Worm (Caenorhabditis elegans) whole organism, L4 larva: ENCODE results near the gene rnf-121.

ENCODE experiments used
- D1046.2 ChIP-seq: fragments of 200-800 bp; sonication (Bioruptor generic); IDR thresholded peaks from 2 replicates; pipeline ENCODE4 v1.3.6; 2022; ENCODE audit warnings: missing genetic modification characterization, missing compliant biosample characterization
- F37D6.2 ChIP-seq: sonication (generic microtip); optimal IDR thresholded peaks from 2 replicates; lab custom pipeline; 2016; ENCODE audit warnings: mild to moderate bottlenecking, missing genetic modification characterization, missing compliant biosample characterization
- F44E2.7 ChIP-seq: fragments of 200-800 bp; sonication (Bioruptor generic); IDR thresholded peaks from 2 replicates; pipeline ENCODE4 v2.1.2; 2022; ENCODE audit warnings: missing genetic modification characterization, missing compliant biosample characterization
- T26A8.4 ChIP-seq: fragments of 200-800 bp; sonication (Bioruptor generic); IDR thresholded peaks from 2 replicates; pipeline ENCODE4 v1.3.6; 2022; ENCODE audit warnings: missing genetic modification characterization, missing compliant biosample characterization
- Y105C5A.15 ChIP-seq: fragments of 200-800 bp; sonication (Bioruptor generic); IDR thresholded peaks from 2 replicates; pipeline ENCODE4 v1.3.6; 2022; ENCODE audit warnings: missing genetic modification characterization, missing compliant biosample characterization
- Y48G9A.11 ChIP-seq: fragments of 200-800 bp; sonication (Bioruptor generic); IDR thresholded peaks from 2 replicates; pipeline ENCODE4 v1.3.6; 2022; ENCODE audit warnings: missing genetic modification reagents, missing genetic modification characterization, missing compliant biosample characterization
- ZK546.5 ChIP-seq, 2 experiments: sonication (generic microtip); optimal IDR thresholded peaks; 2 replicates each; lab custom pipeline; 2017; ENCODE audit warnings: missing biosample characterization in 2 of 2, missing genetic modification characterization in 2 of 2
- attf-4 ChIP-seq: sonication (generic microtip); optimal IDR thresholded peaks from 3 replicates; lab custom pipeline; 2017; ENCODE audit warnings: missing biosample characterization, missing genetic modification characterization
- ceh-44 ChIP-seq: fragments of 200-800 bp; sonication (Bioruptor generic); IDR thresholded peaks from 2 replicates; pipeline ENCODE4 v1.3.6; 2022; ENCODE audit warnings: missing genetic modification reagents, missing genetic modification characterization, missing compliant biosample characterization
- ceh-62 ChIP-seq: sonication (generic microtip); optimal IDR thresholded peaks from 2 replicates; lab custom pipeline; 2017; ENCODE audit warnings: missing biosample characterization, missing genetic modification characterization
- cey-2 ChIP-seq: sonication (generic microtip); optimal IDR thresholded peaks from 3 replicates; lab custom pipeline; 2017; ENCODE audit warnings: missing genetic modification characterization, mild to moderate bottlenecking, missing compliant biosample characterization, antibody characterized with exemption, borderline replicate concordance; ENCODE audit not compliant: insufficient read depth
- daf-16 ChIP-seq, 3 experiments: sonication (generic microtip); optimal IDR thresholded peaks; 2 replicates each; lab custom pipeline; 2016 to 2017; ENCODE audit warnings: missing genetic modification characterization in 3 of 3, missing genetic modification reagents in 3 of 3, mild to moderate bottlenecking in 2 of 3, missing compliant biosample characterization in 2 of 3, missing biosample characterization in 1 of 3, moderate library complexity in 1 of 3
- daf-19 ChIP-seq: fragments of 200-800 bp; sonication (Bioruptor generic); conservative IDR thresholded peaks from 2 replicates; pipeline ENCODE4 v1.3.6; 2022; ENCODE audit warnings: missing genetic modification characterization, missing compliant biosample characterization
- dmd-6 ChIP-seq: fragments of 200-800 bp; sonication (Bioruptor generic); IDR thresholded peaks from 2 replicates; pipeline ENCODE4 v1.3.6; 2022; ENCODE audit warnings: missing genetic modification reagents, missing genetic modification characterization, missing compliant biosample characterization
- dmd-9 ChIP-seq: fragments of 200-800 bp; sonication (Bioruptor generic); IDR thresholded peaks from 2 replicates; pipeline ENCODE4 v1.3.6; 2022; ENCODE audit warnings: missing genetic modification reagents, missing genetic modification characterization, missing compliant biosample characterization
- duxl-1 ChIP-seq: sonication (generic microtip); optimal IDR thresholded peaks from 2 replicates; lab custom pipeline; 2016; ENCODE audit warnings: mild to moderate bottlenecking, missing genetic modification characterization, moderate library complexity, missing compliant biosample characterization; ENCODE audit not compliant: poor library complexity
- fkh-10 ChIP-seq: fragments of 150-350 bp; optimal IDR thresholded peaks from 2 replicates; lab custom pipeline; 2014; ENCODE audit warnings: missing biosample characterization, missing genetic modification reagents, missing genetic modification characterization
- hif-1 ChIP-seq, 2 experiments: sonication (generic microtip); optimal IDR thresholded peaks; 2 replicates each; lab custom pipeline; 2016 to 2017; ENCODE audit warnings: missing compliant biosample characterization in 2 of 2, missing genetic modification characterization in 2 of 2, missing genetic modification reagents in 2 of 2, missing genotype in 2 of 2, mild to moderate bottlenecking in 1 of 2
- hlh-11 ChIP-seq: fragments of 200-800 bp; sonication (Bioruptor generic); optimal IDR thresholded peaks from 2 replicates; lab custom pipeline; 2018; ENCODE audit warnings: mild to moderate bottlenecking, missing genetic modification characterization, missing compliant biosample characterization
- hlh-30 ChIP-seq: sonication (generic microtip); optimal IDR thresholded peaks from 2 replicates; lab custom pipeline; 2017; ENCODE audit warnings: antibody characterized with exemption, mild to moderate bottlenecking, missing genetic modification characterization, missing compliant biosample characterization; ENCODE audit not compliant: insufficient read depth
- hmg-1.1 ChIP-seq: fragments of 200-800 bp; sonication (Bioruptor generic); IDR thresholded peaks from 2 replicates; pipeline ENCODE4 v1.3.6; 2022; ENCODE audit warnings: missing genetic modification reagents, missing genetic modification characterization, missing compliant biosample characterization
- jun-1 ChIP-seq: fragments of 150-350 bp; optimal IDR thresholded peaks from 2 replicates; lab custom pipeline; 2014; ENCODE audit warnings: missing biosample characterization, missing genetic modification reagents, missing genetic modification characterization
- lim-7 ChIP-seq: fragments of 200-800 bp; sonication (Bioruptor generic); IDR thresholded peaks from 2 replicates; pipeline ENCODE4 v1.3.6; 2022; ENCODE audit warnings: missing genetic modification characterization, missing compliant biosample characterization
- lin-1 ChIP-seq: fragments of 200-800 bp; sonication (Bioruptor generic); IDR thresholded peaks from 2 replicates; pipeline ENCODE4 v1.3.6; 2022; ENCODE audit warnings: missing genetic modification reagents, missing genetic modification characterization, missing compliant biosample characterization
- lin-13 ChIP-seq: fragments of 150-350 bp; optimal IDR thresholded peaks from 2 replicates; lab custom pipeline; 2014; ENCODE audit warnings: missing biosample characterization, missing genetic modification reagents, missing genetic modification characterization
- lin-29 ChIP-seq: fragments of 200-800 bp; sonication (Bioruptor generic); IDR thresholded peaks from 2 replicates; pipeline ENCODE4 v1.3.6; 2022; ENCODE audit warnings: missing genetic modification reagents, missing genetic modification characterization, missing compliant biosample characterization
- lin-38 ChIP-seq: fragments of 200-800 bp; sonication (Bioruptor generic); IDR thresholded peaks from 2 replicates; pipeline ENCODE4 v1.3.6; 2022; ENCODE audit warnings: missing genetic modification reagents, missing genetic modification characterization, missing compliant biosample characterization
- madf-9 ChIP-seq: fragments of 200-800 bp; sonication (Bioruptor generic); conservative IDR thresholded peaks from 2 replicates; pipeline ENCODE4 v1.3.6; 2022; ENCODE audit warnings: missing genetic modification reagents, missing genetic modification characterization, missing compliant biosample characterization
- mdl-1 ChIP-seq, 2 experiments: fragments of 150-350 bp in 1 of 2; sonication (generic microtip) in 1 of 2; optimal IDR thresholded peaks; 2 replicates each; lab custom pipeline; 2014 to 2017; ENCODE audit warnings: missing biosample characterization in 2 of 2, missing genetic modification characterization in 2 of 2
- mdt-29 ChIP-seq: fragments of 200-800 bp; sonication (Bioruptor generic); IDR thresholded peaks from 2 replicates; pipeline ENCODE4 v1.3.6; 2022; ENCODE audit warnings: missing genetic modification reagents, missing genetic modification characterization, missing compliant biosample characterization
- mep-1 ChIP-seq: fragments of 150-350 bp; sonication (generic microtip); optimal IDR thresholded peaks from 3 replicates; lab custom pipeline; 2014; ENCODE audit warnings: missing biosample characterization, missing genetic modification characterization
- mxl-3 ChIP-seq: fragments of 200-800 bp; sonication (Bioruptor generic); optimal IDR thresholded peaks from 2 replicates; lab custom pipeline; 2018; ENCODE audit warnings: mild to moderate bottlenecking, missing genetic modification characterization, missing compliant biosample characterization
- nhr-102 ChIP-seq: sonication (generic microtip); optimal IDR thresholded peaks from 2 replicates; lab custom pipeline; 2016; ENCODE audit warnings: mild to moderate bottlenecking, missing genetic modification characterization, moderate library complexity, missing compliant biosample characterization
- nhr-111 ChIP-seq: fragments of 200-800 bp; sonication (Bioruptor generic); optimal IDR thresholded peaks from 2 replicates; lab custom pipeline; 2018; ENCODE audit warnings: mild to moderate bottlenecking, missing genetic modification characterization, missing compliant biosample characterization
- nhr-237 ChIP-seq: sonication (generic microtip); optimal IDR thresholded peaks from 2 replicates; lab custom pipeline; 2017; ENCODE audit warnings: missing biosample characterization, missing genetic modification characterization
- nhr-28 ChIP-seq: fragments of 150-350 bp; optimal IDR thresholded peaks from 2 replicates; lab custom pipeline; 2014; ENCODE audit warnings: missing biosample characterization, missing genetic modification characterization
- nhr-48 ChIP-seq: sonication (generic microtip); optimal IDR thresholded peaks from 2 replicates; lab custom pipeline; 2016; ENCODE audit warnings: mild to moderate bottlenecking, missing genetic modification characterization, missing compliant biosample characterization
- nhr-6 ChIP-seq: fragments of 150-350 bp; optimal IDR thresholded peaks from 2 replicates; lab custom pipeline; 2014; ENCODE audit warnings: missing biosample characterization, missing genetic modification characterization
- rbr-2 ChIP-seq: sonication (generic microtip); optimal IDR thresholded peaks from 2 replicates; lab custom pipeline; 2016; ENCODE audit warnings: missing genotype, missing genetic modification characterization, missing compliant biosample characterization
- spr-1 ChIP-seq: sonication (generic microtip); optimal IDR thresholded peaks from 2 replicates; lab custom pipeline; 2016; ENCODE audit warnings: mild to moderate bottlenecking, missing genetic modification characterization, missing compliant biosample characterization
- spr-3 ChIP-seq: fragments of 200-800 bp; sonication (Bioruptor generic); optimal IDR thresholded peaks from 2 replicates; lab custom pipeline; 2018; ENCODE audit warnings: mild to moderate bottlenecking, missing genetic modification characterization, missing compliant biosample characterization
- unc-130 ChIP-seq: sonication (generic microtip); optimal IDR thresholded peaks from 2 replicates; lab custom pipeline; 2016; ENCODE audit warnings: missing genetic modification reagents, missing genetic modification characterization, missing compliant biosample characterization
- unc-62 ChIP-seq, 3 experiments: fragments of 150-350 bp in 1 of 3; sonication (generic microtip); optimal IDR thresholded peaks in 2 of 3; peaks in 1 of 3; 1 replicate in 1 of 3; 2 replicates in 2 of 3; lab custom pipeline; 2014 to 2017; ENCODE audit warnings: missing biosample characterization in 3 of 3, missing genetic modification characterization in 3 of 3, missing genetic modification reagents in 3 of 3, missing genotype in 1 of 3
- vab-7 ChIP-seq: fragments of 200-800 bp; sonication (Bioruptor generic); IDR thresholded peaks from 2 replicates; pipeline ENCODE4 v1.3.6; 2022; ENCODE audit warnings: missing genetic modification reagents, missing genetic modification characterization, missing compliant biosample characterization
- zfp-2 ChIP-seq: sonication (generic microtip); optimal IDR thresholded peaks from 2 replicates; lab custom pipeline; 2016; ENCODE audit warnings: mild to moderate bottlenecking, missing genetic modification characterization, missing compliant biosample characterization
- zfp-3 ChIP-seq: fragments of 200-800 bp; sonication (Bioruptor generic); conservative IDR thresholded peaks from 2 replicates; pipeline ENCODE4 v1.3.6; 2022; ENCODE audit warnings: missing genetic modification reagents, missing genetic modification characterization, missing compliant biosample characterization
- zip-2 ChIP-seq: fragments of 150-350 bp; optimal IDR thresholded peaks from 2 replicates; lab custom pipeline; 2014; ENCODE audit warnings: missing biosample characterization, missing genetic modification characterization
- ztf-7 ChIP-seq: fragments of 150-350 bp; optimal IDR thresholded peaks from 2 replicates; lab custom pipeline; 2014; ENCODE audit warnings: missing biosample characterization, missing genetic modification characterization

Gene rnf-121

ce11 chrIII:4195306-4196008, 24.7 kb upstream of the rnf-121 start (continued):
- peak; percentile 30; the same call in 1 of the 2 replicates for TF ChIP-seq dmd-6
- TF ChIP-seq hif-1 (tag; optimal IDR thresholded peaks at IDR 0.05; lab: Kevin White, UChicago): peak in 1 of 2 experiments; percentile 63
- peak; percentile 76 for TF ChIP-seq mep-1
- peak in 1 of 2 experiments; percentile 15 for TF ChIP-seq mdl-1 (tag; optimal IDR thresholded peaks at IDR 0.05; lab: Kevin White, UChicago)
- no peak for TF ChIP-seq nhr-237 (tag; lab: Kevin White, UChicago)
- peak; percentile 37 for TF ChIP-seq hlh-30 (tag; lab: Kevin White, UChicago)
- TF ChIP-seq zfp-2: no peak
- peak; percentile 69 for TF ChIP-seq attf-4 (tag; lab: Kevin White, UChicago)
- peak; percentile 52 for TF ChIP-seq hmg-1.1 (GFP tag; lab: Robert Waterston, UW)
- TF ChIP-seq Y105C5A.15 (GFP tag; lab: Robert Waterston, UW): peak; percentile 66; the same call in 1 of the 2 replicates
- peak; percentile 24 for TF ChIP-seq unc-130 (GFP tag; lab: Kevin White, UChicago)
- peak; percentile 42 for TF ChIP-seq duxl-1 (tag; lab: Kevin White, UChicago)
- peak; percentile 45 for TF ChIP-seq F37D6.2 (tag; lab: Kevin White, UChicago)
- TF ChIP-seq nhr-48 (tag; lab: Kevin White, UChicago): peak; percentile 23
- TF ChIP-seq nhr-102 (tag; lab: Kevin White, UChicago): peak; percentile 90
- peak; percentile 64; the same call in 1 of the 2 replicates for TF ChIP-seq F44E2.7 (GFP tag; lab: Robert Waterston, UW)
- peak; percentile 48 for TF ChIP-seq hlh-11 (tag; lab: Kevin White, UChicago)
- peak; percentile 72 for TF ChIP-seq spr-3
- TF ChIP-seq ceh-62: no peak
- TF ChIP-seq Y48G9A.11: peak; percentile 77
- TF ChIP-seq T26A8.4 (GFP tag; lab: Robert Waterston, UW): peak; percentile 97
- peak; percentile 82 for TF ChIP-seq daf-19 (GFP tag; lab: Robert Waterston, UW)
- TF ChIP-seq nhr-6 (tag; lab: Kevin White, UChicago): peak; percentile 34
- TF ChIP-seq lin-29: no peak
- TF ChIP-seq spr-1 (tag; lab: Kevin White, UChicago): peak; percentile 48
- no peak for TF ChIP-seq lim-7 (GFP tag; lab: Robert Waterston, UW)
- peak; percentile 26 for TF ChIP-seq lin-13 (GFP tag; lab: Kevin White, UChicago)
- peak; percentile 80 for TF ChIP-seq nhr-111
- TF ChIP-seq ceh-44 (GFP tag; lab: Robert Waterston, UW): no peak
- 0 out of 2 replicates have a peak, but pooled peaks have one; percentile 16 for TF ChIP-seq madf-9 (GFP tag; lab: Robert Waterston, UW)
- peak; percentile 63 for TF ChIP-seq jun-1 (tag; lab: Kevin White, UChicago)
- peak; percentile 67 for TF ChIP-seq lin-38 (GFP tag; lab: Robert Waterston, UW)
- TF ChIP-seq ztf-7 (tag; lab: Kevin White, UChicago): no peak
- no peak for TF ChIP-seq nhr-28 (tag; lab: Kevin White, UChicago)
- TF ChIP-seq vab-7 (GFP tag; lab: Robert Waterston, UW): no peak
- peak; percentile 49 for TF ChIP-seq zip-2 (tag; lab: Kevin White, UChicago)
- peak; percentile 33 to 62 for TF ChIP-seq daf-16 (GFP tag; optimal IDR thresholded peaks at IDR 0.05; lab: Kevin White, UChicago)
- peak; percentile 59 for TF ChIP-seq daf-16 (tag; optimal IDR thresholded peaks at IDR 0.05; lab: Kevin White, UChicago)
- no peak for TF ChIP-seq ZK546.5 (tag; optimal IDR thresholded peaks at IDR 0.05; lab: Kevin White, UChicago)
- no peak for TF ChIP-seq cey-2 (tag; lab: Kevin White, UChicago)
- 0 out of 2 replicates have a peak, but pooled peaks have one; percentile 51 for TF ChIP-seq mdt-29 (GFP tag; lab: Robert Waterston, UW)
- peak; percentile 43 for TF ChIP-seq mxl-3
- TF ChIP-seq dmd-9: no peak
- TF ChIP-seq fkh-10: no peak
- TF ChIP-seq lin-1: peak; percentile 57
- TF ChIP-seq D1046.2 (GFP tag; lab: Robert Waterston, UW): no peak; the same call in 1 of the 2 replicates
- peak; percentile 95 for TF ChIP-seq zfp-3 (GFP tag; lab: Robert Waterston, UW)
- peak in 1 of 2 experiments; percentile 75 for TF ChIP-seq unc-62 (GFP tag; optimal IDR thresholded peaks at IDR 0.05 in 1 of 2; lab: Kevin White, UChicago)
- TF ChIP-seq unc-62 (tag; optimal IDR thresholded peaks at IDR 0.05; lab: Kevin White, UChicago): no peak
- TF ChIP-seq rbr-2: peak; percentile 43
